Worm (Caenorhabditis elegans) whole organism, late embryonic: Measurements from ENCODE around the gene ZC168.2.

Experiments used
- C38D4.7 ChIP-seq: fragments of 200-800 bp; sonication (Bioruptor generic); optimal IDR thresholded peaks from 2 replicates; lab custom pipeline; 2018; ENCODE audit warnings: mild to moderate bottlenecking, missing genetic modification characterization, moderate library complexity, missing compliant biosample characterization
- K02D7.2 ChIP-seq: sonication (generic microtip); optimal IDR thresholded peaks from 2 replicates; lab custom pipeline; 2017; ENCODE audit warnings: mild to moderate bottlenecking, missing genetic modification characterization, missing compliant biosample characterization
- T23F11.4 ChIP-seq: fragments of 200-800 bp; sonication (Bioruptor generic); optimal IDR thresholded peaks from 2 replicates; lab custom pipeline; 2018; ENCODE audit warnings: mild to moderate bottlenecking, missing genetic modification characterization, missing compliant biosample characterization
- Y22D7AL.16 ChIP-seq: sonication (generic microtip); optimal IDR thresholded peaks from 2 replicates; lab custom pipeline; 2016; ENCODE audit warnings: missing genetic modification characterization, missing compliant biosample characterization
- ahr-1 ChIP-seq: sonication (generic microtip); optimal IDR thresholded peaks from 2 replicates; lab custom pipeline; 2016; ENCODE audit warnings: missing genetic modification characterization, missing compliant biosample characterization
- ama-1 ChIP-seq: fragments of 150-350 bp; optimal IDR thresholded peaks from 2 replicates; lab custom pipeline; 2014
- ceh-31 ChIP-seq: sonication (generic microtip); optimal IDR thresholded peaks from 2 replicates; lab custom pipeline; 2016; ENCODE audit warnings: missing genetic modification characterization, missing compliant biosample characterization
- ceh-6 ChIP-seq: fragments of 200-800 bp; sonication (Bioruptor generic); optimal IDR thresholded peaks from 2 replicates; lab custom pipeline; 2018; ENCODE audit warnings: mild to moderate bottlenecking, missing genetic modification characterization, missing compliant biosample characterization
- dmd-4 ChIP-seq: sonication (generic microtip); optimal IDR thresholded peaks from 2 replicates; lab custom pipeline; 2016; ENCODE audit warnings: borderline replicate concordance, missing genetic modification characterization, missing compliant biosample characterization
- elt-2 ChIP-seq: sonication (generic microtip); optimal IDR thresholded peaks from 2 replicates; lab custom pipeline; 2016; ENCODE audit warnings: missing genetic modification reagents, missing genetic modification characterization, missing compliant biosample characterization
- elt-4 ChIP-seq: sonication (generic microtip); optimal IDR thresholded peaks from 2 replicates; lab custom pipeline; 2016; ENCODE audit warnings: missing genetic modification characterization, missing compliant biosample characterization
- fkh-6 ChIP-seq: sonication (generic microtip); optimal IDR thresholded peaks from 2 replicates; lab custom pipeline; 2016; ENCODE audit warnings: missing genetic modification characterization, missing compliant biosample characterization
- hlh-13 ChIP-seq: fragments of 200-800 bp; sonication (Bioruptor generic); optimal IDR thresholded peaks from 2 replicates; lab custom pipeline; 2018; ENCODE audit warnings: mild to moderate bottlenecking, missing genetic modification characterization, missing compliant biosample characterization
- mec-3 ChIP-seq: sonication (generic microtip); optimal IDR thresholded peaks from 2 replicates; lab custom pipeline; 2016; ENCODE audit warnings: borderline replicate concordance, missing genetic modification characterization, missing compliant biosample characterization
- nhr-232 ChIP-seq: sonication (generic microtip); optimal IDR thresholded peaks from 2 replicates; lab custom pipeline; 2016; ENCODE audit warnings: missing genetic modification characterization, missing compliant biosample characterization
- pax-1 ChIP-seq: fragments of 150-350 bp; optimal IDR thresholded peaks from 2 replicates; lab custom pipeline; 2014; ENCODE audit warnings: missing biosample characterization, missing genetic modification characterization
- pha-2 ChIP-seq: sonication (generic microtip); optimal IDR thresholded peaks from 2 replicates; lab custom pipeline; 2017; ENCODE audit warnings: mild to moderate bottlenecking, missing genetic modification characterization, missing compliant biosample characterization
- pha-4 ChIP-seq: fragments of 150-350 bp; optimal IDR thresholded peaks from 2 replicates; lab custom pipeline; 2018; ENCODE audit warnings: missing biosample characterization, missing genetic modification reagents, missing genetic modification characterization
- sox-2 ChIP-seq: fragments of 200-800 bp; sonication (Bioruptor generic); IDR thresholded peaks from 2 replicates; pipeline ENCODE4 v1.3.6; 2022; ENCODE audit warnings: missing genetic modification reagents, missing genetic modification characterization, missing compliant biosample characterization
- unc-55 ChIP-seq: sonication (generic microtip); optimal IDR thresholded peaks from 2 replicates; lab custom pipeline; 2017; ENCODE audit warnings: missing biosample characterization, missing genetic modification reagents, missing genetic modification characterization
- unc-86 ChIP-seq: sonication (generic microtip); optimal IDR thresholded peaks from 2 replicates; lab custom pipeline; 2016; ENCODE audit warnings: missing genetic modification characterization, missing compliant biosample characterization

The ZC168.2 gene

DNA sequence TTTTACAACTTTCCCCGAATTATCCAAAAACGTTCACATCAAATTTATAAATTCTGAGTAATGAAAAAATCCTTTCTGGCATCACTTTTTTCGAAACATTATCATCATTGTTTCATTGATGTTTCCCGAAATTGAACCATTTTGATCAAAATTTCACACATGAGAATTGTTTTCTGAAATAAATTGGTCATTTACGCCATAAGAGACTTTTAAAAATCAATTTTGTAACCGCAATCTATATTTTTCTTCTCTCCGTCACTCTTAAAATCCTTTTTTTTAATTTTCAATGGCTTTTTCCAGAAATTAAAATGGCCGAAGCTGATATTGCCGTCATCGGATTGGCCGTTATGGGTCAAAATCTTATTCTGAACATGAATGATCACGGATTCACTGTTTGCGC is 41.5 kb downstream of the ZC168.2 start, which contains the start of gene T25B9.9:
Gene T25B9.9, plus strand, starts transcription at position 301 of the 400 bp plus-strand sequence.
- no peak for TF ChIP-seq T23F11.4
- TF ChIP-seq sox-2 (GFP tag; lab: Robert Waterston, UW), result no peak
- no peak for TF ChIP-seq ceh-6 (GFP tag; lab: Kevin White, UChicago)
- no peak for TF ChIP-seq fkh-6 (tag; lab: Kevin White, UChicago)
- TF ChIP-seq Y22D7AL.16 (tag; lab: Kevin White, UChicago), result no peak
- TF ChIP-seq hlh-13 (GFP tag; lab: Kevin White, UChicago), result no peak
- TF ChIP-seq ceh-31 (tag; lab: Kevin White, UChicago), result no peak
- no peak for TF ChIP-seq mec-3 (tag; lab: Kevin White, UChicago)
- no peak for TF ChIP-seq elt-2 (tag; lab: Kevin White, UChicago)

DNA sequence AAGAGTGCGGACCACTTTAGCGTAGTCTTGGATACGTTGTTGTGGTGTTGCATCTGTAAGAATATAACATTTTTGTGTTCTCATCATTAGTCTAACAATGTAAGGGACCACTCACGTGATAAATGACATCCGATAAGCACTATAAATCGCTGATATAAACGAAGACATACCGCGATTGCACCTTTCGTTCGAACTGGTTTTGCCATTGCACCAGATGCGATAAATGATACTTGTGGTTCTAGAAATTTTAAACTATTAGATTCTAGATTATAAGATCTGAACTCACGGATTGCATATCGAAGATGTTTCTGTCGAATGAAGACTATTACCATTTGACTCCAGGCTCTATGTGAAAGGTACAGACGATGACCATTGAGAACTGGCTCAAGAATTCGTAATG is 43.5 kb downstream of the ZC168.2 start:
- TF ChIP-seq hlh-13 (GFP tag; lab: Kevin White, UChicago), result no peak
- TF ChIP-seq, all 69 proteins: peak for 0

DNA sequence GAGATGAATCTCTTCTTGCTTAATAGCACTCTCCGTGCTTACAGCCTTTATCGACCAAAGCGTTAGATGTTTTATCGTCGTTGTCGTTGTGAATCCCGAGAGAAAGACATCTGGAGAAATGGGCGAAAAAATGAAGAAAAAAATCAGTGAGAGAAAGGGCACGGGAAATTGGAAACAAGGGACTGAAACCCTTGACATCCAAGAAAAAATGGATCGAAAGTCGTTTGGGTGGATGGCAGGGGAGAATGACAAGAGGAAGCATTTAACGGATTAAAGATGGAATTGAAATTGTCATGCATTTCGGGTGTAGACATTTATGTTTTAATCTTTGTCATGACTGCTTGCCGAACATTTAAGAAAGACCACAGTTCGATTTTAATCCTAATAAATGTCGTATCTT is 46.0 kb downstream of the ZC168.2 start, which contains the start of gene inpp-1:
Gene inpp-1, minus strand, starts transcription at position 101 of the 400 bp plus-strand sequence.
- TF ChIP-seq ahr-1 (tag; lab: Kevin White, UChicago), result no peak
- TF ChIP-seq, all 69 proteins: peak for 0

DNA sequence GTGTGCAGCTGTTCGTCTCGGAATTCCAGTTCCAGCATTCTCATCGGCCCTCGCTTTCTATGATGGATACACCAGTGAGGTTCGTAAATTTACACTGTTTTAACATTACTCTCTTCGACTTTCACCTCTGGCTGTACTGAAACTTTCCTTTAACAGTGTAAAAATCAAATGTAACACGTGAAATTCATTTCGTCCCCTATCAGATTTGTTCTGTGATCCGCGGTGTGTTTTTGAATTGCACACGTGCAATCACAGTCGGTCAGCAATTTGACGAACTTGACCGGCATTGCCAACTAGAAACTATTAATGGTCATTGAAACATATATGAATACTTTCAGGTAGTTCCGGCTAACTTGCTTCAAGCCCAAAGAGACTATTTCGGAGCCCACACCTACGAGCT is 49.2 kb downstream of the ZC168.2 start:
- TF ChIP-seq elt-4 (no peak), nhr-232 (tag; lab: Kevin White, UChicago) (no peak), dmd-4 (tag; lab: Kevin White, UChicago) (no peak), ama-1 (lab: Kevin White, UChicago) (no peak), pha-4 (tag; lab: Kevin White, UChicago) (no peak), T23F11.4 (no peak)

DNA sequence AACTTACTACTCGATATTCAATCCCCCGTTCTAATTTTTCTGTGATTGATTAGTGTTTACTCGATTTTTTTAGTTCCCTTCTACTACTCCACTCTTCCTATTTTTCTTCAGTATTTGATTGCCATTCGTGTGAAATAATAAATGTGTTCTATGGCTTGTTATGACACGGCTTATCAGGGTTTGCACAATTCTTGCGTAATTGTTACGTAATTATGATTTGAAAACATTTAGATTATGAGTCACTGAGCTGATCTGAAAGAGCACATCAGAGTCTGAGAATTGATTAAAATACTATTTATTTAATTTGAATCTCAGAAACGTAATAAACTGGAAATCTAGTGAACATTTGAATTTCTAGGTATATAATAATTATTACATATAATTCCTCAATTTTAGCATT is 49.8 kb downstream of the ZC168.2 start:
- no peak for TF ChIP-seq pha-2 (tag; lab: Kevin White, UChicago)
- TF ChIP-seq elt-2 (tag; lab: Kevin White, UChicago), result peak; percentile 89

DNA sequence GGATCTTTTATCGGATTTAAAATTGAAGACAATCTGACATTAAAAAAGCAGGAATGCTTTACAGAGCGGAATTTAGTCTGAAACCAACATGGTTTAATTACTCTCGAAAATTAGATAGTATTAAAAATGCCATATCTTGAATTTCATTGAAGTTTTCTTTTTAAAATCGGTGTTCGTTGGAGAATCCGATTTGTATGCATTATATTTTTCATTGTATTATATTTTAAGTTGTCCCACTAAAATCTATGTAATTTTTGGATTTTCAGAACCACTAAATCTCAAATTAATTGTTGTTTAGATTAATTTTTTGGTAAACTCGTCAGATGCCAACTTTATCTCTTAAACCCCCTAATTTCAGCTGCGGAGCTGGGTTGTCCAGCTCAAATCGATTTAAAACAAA is 50.7 kb downstream of the ZC168.2 start:
- TF ChIP-seq C38D4.7 (no peak), pax-1 (tag; lab: Kevin White, UChicago) (no peak), unc-86 (tag; lab: Kevin White, UChicago) (no peak), unc-55 (no peak), K02D7.2 (no peak)
